Fruit fly (Drosophila melanogaster): Measurements from ENCODE around the gene CG46281.

DNA sequence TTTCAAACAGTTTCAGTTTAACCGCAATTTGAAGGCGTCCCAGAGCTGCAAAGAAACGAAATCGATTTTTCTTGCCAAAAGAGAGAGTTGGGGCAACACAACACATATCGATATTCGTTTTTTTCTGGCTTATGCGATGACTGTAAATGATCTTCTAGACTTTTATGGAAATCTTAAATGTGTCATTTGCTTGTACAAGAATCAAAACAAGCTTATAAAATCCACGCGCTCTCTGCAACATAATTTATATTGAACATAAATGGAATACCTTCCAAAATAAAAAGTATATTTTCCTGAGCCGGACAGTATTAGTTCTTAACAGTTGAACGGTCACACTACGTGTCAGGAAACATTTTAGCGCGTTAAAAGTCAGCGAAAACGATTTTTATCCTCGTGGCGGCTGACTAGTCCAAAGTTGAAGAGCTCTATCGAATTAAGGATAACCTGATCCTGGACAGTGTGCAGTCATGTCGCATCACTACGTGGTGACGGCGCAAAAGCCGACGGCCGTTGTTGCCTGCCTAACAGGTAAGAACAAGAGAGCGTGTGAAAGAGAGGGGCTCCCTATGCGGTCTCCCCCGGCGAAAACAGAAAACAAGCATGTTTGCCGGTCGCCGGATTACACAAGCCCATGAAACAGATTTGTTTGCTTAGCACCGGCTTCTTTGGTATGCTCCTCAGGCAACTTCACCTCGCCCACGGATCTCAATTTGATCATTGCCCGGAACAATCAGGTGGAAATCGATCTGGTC is 22.0 kb upstream of the CG46281 start, which contains the start of gene pic:
- TF ChIP-seq Hand (GFP tag; optimal IDR thresholded peaks at IDR 0.05) (no peak), ranshi (GFP tag; IDR thresholded peaks at IDR 0.05) (no peak), sna (GFP tag; IDR thresholded peaks at IDR 0.05; ENCODE audit: partially characterized antibody) (peak; percentile 80), pan (optimal IDR thresholded peaks at IDR 0.05) (no peak), pan (GFP tag; optimal IDR thresholded peaks at IDR 0.05 in 1 of 2, IDR thresholded peaks at IDR 0.05 in 1 of 2) (no peak)

Data from whole organism, embryonic.